Worm (Caenorhabditis elegans) whole organism, L4 larva: ENCODE results near the gene exos-4.2.

Experiments
- fos-1 ChIP-seq: fragments of 150-350 bp; optimal IDR thresholded peaks from 2 replicates; lab custom pipeline; 2014; ENCODE audit warnings: missing biosample characterization, missing genetic modification characterization
- jun-1 ChIP-seq: fragments of 150-350 bp; optimal IDR thresholded peaks from 2 replicates; lab custom pipeline; 2014; ENCODE audit warnings: missing biosample characterization, missing genetic modification reagents, missing genetic modification characterization
- lim-7 ChIP-seq: fragments of 200-800 bp; sonication (Bioruptor generic); IDR thresholded peaks from 2 replicates; pipeline ENCODE4 v1.3.6; 2022; ENCODE audit warnings: missing genetic modification characterization, missing compliant biosample characterization
- lin-13 ChIP-seq: fragments of 150-350 bp; optimal IDR thresholded peaks from 2 replicates; lab custom pipeline; 2014; ENCODE audit warnings: missing biosample characterization, missing genetic modification reagents, missing genetic modification characterization
- nhr-42 ChIP-seq: fragments of 200-800 bp; sonication (Bioruptor generic); IDR thresholded peaks from 2 replicates; pipeline ENCODE4 v1.3.6; 2022; ENCODE audit warnings: missing genetic modification characterization, missing compliant biosample characterization
- nhr-76 ChIP-seq: fragments of 150-350 bp; optimal IDR thresholded peaks from 2 replicates; lab custom pipeline; 2014; ENCODE audit warnings: missing biosample characterization, missing genetic modification characterization
- nhr-77 ChIP-seq: fragments of 150-350 bp; optimal IDR thresholded peaks from 2 replicates; lab custom pipeline; 2014; ENCODE audit warnings: missing biosample characterization, missing genetic modification characterization
- pha-4 ChIP-seq, 2 experiments: fragments of 150-350 bp in 1 of 2; fragments of 200-800 bp in 1 of 2; sonication (Bioruptor generic) in 1 of 2; IDR thresholded peaks in 1 of 2; optimal IDR thresholded peaks in 1 of 2; 2 replicates each; pipeline versions ENCODE4 v1.3.6 to Lab custom; 2014 to 2022; ENCODE audit warnings: missing genetic modification characterization in 2 of 2, missing genetic modification reagents in 2 of 2, missing biosample characterization in 1 of 2, missing compliant biosample characterization in 1 of 2
- unc-130 ChIP-seq: sonication (generic microtip); optimal IDR thresholded peaks from 2 replicates; lab custom pipeline; 2016; ENCODE audit warnings: missing genetic modification reagents, missing genetic modification characterization, missing compliant biosample characterization
- zfp-2 ChIP-seq: sonication (generic microtip); optimal IDR thresholded peaks from 2 replicates; lab custom pipeline; 2016; ENCODE audit warnings: mild to moderate bottlenecking, missing genetic modification characterization, missing compliant biosample characterization
- ztf-11 ChIP-seq: fragments of 150-350 bp; optimal IDR thresholded peaks from 2 replicates; lab custom pipeline; 2014; ENCODE audit warnings: missing biosample characterization, missing genetic modification characterization

DNA sequence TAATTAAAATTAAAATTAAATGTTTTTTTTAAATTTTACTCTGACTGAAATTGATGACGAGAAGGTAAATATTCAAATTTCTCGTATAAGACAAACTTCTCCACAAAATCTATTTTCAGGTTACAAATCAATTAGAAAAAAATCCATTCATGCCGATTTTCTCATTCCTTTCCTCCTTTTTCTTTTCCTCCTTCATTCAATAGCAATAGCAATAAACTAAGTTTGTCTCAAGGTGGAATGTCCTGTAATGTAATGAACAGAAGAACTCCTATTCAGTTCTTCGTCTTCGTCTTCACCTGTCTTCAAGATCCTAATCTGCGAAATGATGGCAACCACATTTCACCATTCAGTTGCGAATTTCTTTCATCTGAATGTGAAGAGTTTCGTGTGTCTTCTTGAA lies 44.2 kb upstream of the exos-4.2 start, which contains the start of gene dac-1:
- TF ChIP-seq nhr-77 (tag; lab: Kevin White, UChicago) = no peak
- TF ChIP-seq ztf-11 (tag; lab: Kevin White, UChicago) = no peak
- TF ChIP-seq zfp-2 = no peak
- no peak for TF ChIP-seq fos-1 (tag; lab: Kevin White, UChicago)
- TF ChIP-seq lin-13 (GFP tag; lab: Kevin White, UChicago) = no peak
- no peak for TF ChIP-seq pha-4 (GFP tag; IDR thresholded peaks at IDR 0.05; lab: Robert Waterston, UW)
- TF ChIP-seq pha-4 (tag; optimal IDR thresholded peaks at IDR 0.05; lab: Kevin White, UChicago) = no peak
- no peak for TF ChIP-seq unc-130
- TF ChIP-seq lim-7 = no peak
- no peak for TF ChIP-seq nhr-76
- no peak for TF ChIP-seq jun-1 (tag; lab: Kevin White, UChicago)
- no peak for TF ChIP-seq nhr-42 (GFP tag; lab: Robert Waterston, UW)
